Fruit fly (Drosophila melanogaster): ENCODE data around the gene Socs16D.

Gene Socs16D

dm6 chrX:17850179-17850578 is 22.8 kb upstream of the Socs16D start, which contains the start of the genes CG15814 and Spt7 (continued):
- peak; percentile 54 for TF ChIP-seq Dp (GFP tag; optimal IDR thresholded peaks at IDR 0.05)
- peak; percentile 26; the same call in 1 of the 3 replicates for TF ChIP-seq ci (GFP tag; IDR thresholded peaks at IDR 0.05)
- TF ChIP-seq danr (GFP tag; IDR thresholded peaks at IDR 0.05): no peak
- peak; percentile 6 for TF ChIP-seq CG7928 (GFP tag; optimal IDR thresholded peaks at IDR 0.05)
- TF ChIP-seq zfh2 (GFP tag; optimal IDR thresholded peaks at IDR 0.05): peak; percentile 9
- no peak for TF ChIP-seq Gug (GFP tag; IDR thresholded peaks at IDR 0.05)
- no peak for TF ChIP-seq CG16815 (GFP tag; optimal IDR thresholded peaks at IDR 0.05)
- no peak for TF ChIP-seq dmrt99B (tag; optimal IDR thresholded peaks at IDR 0.05)
- peak; percentile 16; the same call in 1 of the 2 replicates for TF ChIP-seq onecut (GFP tag; IDR thresholded peaks at IDR 0.05)
- TF ChIP-seq CG12219 (GFP tag; optimal IDR thresholded peaks at IDR 0.05): no peak
- no peak for TF ChIP-seq E2f1 (GFP tag; IDR thresholded peaks at IDR 0.05)
- peak; percentile 84 for TF ChIP-seq HmgZ (tag; optimal IDR thresholded peaks at IDR 0.05)
- no peak for TF ChIP-seq Tbp (GFP tag; optimal IDR thresholded peaks at IDR 0.05)
- peak; percentile 40 for TF ChIP-seq CG7786 (GFP tag; optimal IDR thresholded peaks at IDR 0.05)
- peak; percentile 83 for TF ChIP-seq Scr (GFP tag; IDR thresholded peaks at IDR 0.05; ENCODE audit: partially characterized antibody)
- peak; percentile 13 for TF ChIP-seq CG4328 (GFP tag; optimal IDR thresholded peaks at IDR 0.05)
- TF ChIP-seq dmrt11E (tag; optimal IDR thresholded peaks at IDR 0.05): peak; percentile 11
- TF ChIP-seq cas (GFP tag; IDR thresholded peaks at IDR 0.05): no peak
- no peak for TF ChIP-seq CkIIα-i1 (GFP tag; IDR thresholded peaks at IDR 0.05)
- no peak for TF ChIP-seq sim (GFP tag; IDR thresholded peaks at IDR 0.05)
- TF ChIP-seq CG3726 (GFP tag; IDR thresholded peaks at IDR 0.05): no peak
- TF ChIP-seq cad (GFP tag; optimal IDR thresholded peaks at IDR 0.05): no peak
- TF ChIP-seq gt (GFP tag; IDR thresholded peaks at IDR 0.05): no peak
- peak; percentile 26 for TF ChIP-seq gfzf (GFP tag; optimal IDR thresholded peaks at IDR 0.05)
- peak; percentile 53 for TF ChIP-seq CTCF (GFP tag; optimal IDR thresholded peaks at IDR 0.05)
- TF ChIP-seq vvl (GFP tag; IDR thresholded peaks at IDR 0.05): peak; percentile 18; the same call in 1 of the 2 replicates
- TF ChIP-seq dimm (GFP tag; IDR thresholded peaks at IDR 0.05): no peak
- peak; percentile 35 for TF ChIP-seq bcd (GFP tag; optimal IDR thresholded peaks at IDR 0.05)
- no peak for TF ChIP-seq CG10654 (GFP tag; optimal IDR thresholded peaks at IDR 0.05)
- 0 out of 2 replicates have a peak, but pooled peaks have one; percentile 12 for TF ChIP-seq slbo (GFP tag; IDR thresholded peaks at IDR 0.05)
- TF ChIP-seq Six4 (GFP tag; optimal IDR thresholded peaks at IDR 0.05): no peak
- TF ChIP-seq bbx (GFP tag; IDR thresholded peaks at IDR 0.05; ENCODE audit: partially characterized antibody): peak; percentile 92
- peak; percentile 75 for TF ChIP-seq CHES-1-like (GFP tag; optimal IDR thresholded peaks at IDR 0.05)
- TF ChIP-seq ind (GFP tag; optimal IDR thresholded peaks at IDR 0.05): no peak
- no peak for TF ChIP-seq ttk (GFP tag; IDR thresholded peaks at IDR 0.05)
- no peak for TF ChIP-seq Doc2 (GFP tag; IDR thresholded peaks at IDR 0.05)
- no peak for TF ChIP-seq CG12155 (GFP tag; optimal IDR thresholded peaks at IDR 0.05)
- TF ChIP-seq CG31224 (GFP tag; IDR thresholded peaks at IDR 0.05): no peak
- TF ChIP-seq p53 (GFP tag; optimal IDR thresholded peaks at IDR 0.05): no peak
- TF ChIP-seq al (GFP tag; IDR thresholded peaks at IDR 0.05): no peak
- TF ChIP-seq ato (GFP tag; IDR thresholded peaks at IDR 0.05; ENCODE audit: partially characterized antibody): peak; percentile 91
- no peak for TF ChIP-seq CG14965 (GFP tag; optimal IDR thresholded peaks at IDR 0.05; ENCODE audit: borderline replicate concordance)
- peak; percentile 4 for TF ChIP-seq CG12299 (tag; optimal IDR thresholded peaks at IDR 0.05)
- TF ChIP-seq CG2129 (GFP tag; IDR thresholded peaks at IDR 0.05; ENCODE audit: partially characterized antibody): peak; percentile 54
- no peak for TF ChIP-seq ap (GFP tag; IDR thresholded peaks at IDR 0.05)
- TF ChIP-seq CG13296 (GFP tag; optimal IDR thresholded peaks at IDR 0.05): peak; percentile 48
- peak; percentile 81 for TF ChIP-seq sens (GFP tag)
- TF ChIP-seq CG31365 (tag; optimal IDR thresholded peaks at IDR 0.05): no peak
- peak; percentile 43 for TF ChIP-seq CG9727 (GFP tag; optimal IDR thresholded peaks at IDR 0.05)
- no peak for TF ChIP-seq Elba2 (GFP tag; optimal IDR thresholded peaks at IDR 0.05)
- TF ChIP-seq CG3847 (GFP tag; IDR thresholded peaks at IDR 0.05): peak; percentile 48
- TF ChIP-seq Blimp-1 (GFP tag; optimal IDR thresholded peaks at IDR 0.05): no peak
- no peak for TF ChIP-seq br (optimal IDR thresholded peaks at IDR 0.05)
